Fruit fly (Drosophila melanogaster) whole organism, embryonic: ENCODE results near the gene Men.

ENCODE experiments used
- B-H2 ChIP-seq: fragments of 200-800 bp; sonication (Bioruptor generic); optimal IDR thresholded peaks from 2 replicates; lab custom pipeline; 2018; ENCODE audit warnings: missing biosample characterization, mild to moderate bottlenecking, missing genetic modification characterization
- CG10267 ChIP-seq: fragments of 200-800 bp; sonication (Bioruptor generic); optimal IDR thresholded peaks from 2 replicates; lab custom pipeline; 2018; ENCODE audit warnings: missing biosample characterization, mild to moderate bottlenecking, missing genetic modification characterization, moderate library complexity
- CG11247 ChIP-seq: fragments of 200-800 bp; sonication (Bioruptor generic); IDR thresholded peaks from 2 replicates; pipeline ENCODE4 v1.3.6; 2022; ENCODE audit warnings: missing biosample characterization, missing genetic modification characterization
- CG11504 ChIP-seq: fragments of 200-800 bp; sonication (Bioruptor generic); optimal IDR thresholded peaks from 3 replicates; lab custom pipeline; 2019; ENCODE audit warnings: missing biosample characterization, mild to moderate bottlenecking, missing genetic modification characterization, moderate library complexity
- CG12299 ChIP-seq: fragments of 200-800 bp; sonication (Bioruptor generic); optimal IDR thresholded peaks from 2 replicates; lab custom pipeline; 2018; ENCODE audit warnings: missing biosample characterization, mild to moderate bottlenecking, missing genetic modification characterization
- CG12659 ChIP-seq: fragments of 200-800 bp; sonication (Bioruptor generic); optimal IDR thresholded peaks from 3 replicates; lab custom pipeline; 2017; ENCODE audit warnings: mild to moderate bottlenecking, missing biosample characterization, missing genetic modification reagents, missing genetic modification characterization
- CG14710 ChIP-seq: fragments of 200-800 bp; sonication (Bioruptor generic); optimal IDR thresholded peaks from 3 replicates; lab custom pipeline; 2019; ENCODE audit warnings: missing biosample characterization, mild to moderate bottlenecking, missing genetic modification characterization, moderate library complexity
- CG15269 ChIP-seq: fragments of 200-800 bp; sonication (Bioruptor generic); optimal IDR thresholded peaks from 2 replicates; lab custom pipeline; 2018; ENCODE audit warnings: missing biosample characterization, mild to moderate bottlenecking, missing genetic modification characterization, moderate library complexity
- CG1529 ChIP-seq: fragments of 200-800 bp; sonication (Bioruptor generic); optimal IDR thresholded peaks from 3 replicates; lab custom pipeline; 2018; ENCODE audit warnings: missing biosample characterization, missing genetic modification characterization
- CG15514 ChIP-seq: fragments of 200-800 bp; sonication (Bioruptor generic); optimal IDR thresholded peaks from 3 replicates; lab custom pipeline; 2017; ENCODE audit warnings: missing biosample characterization, missing genetic modification characterization, mild to moderate bottlenecking, moderate library complexity, missing genetic modification reagents
- CG17361 ChIP-seq: fragments of 200-800 bp; sonication (Bioruptor generic); IDR thresholded peaks from 3 replicates; pipeline ENCODE4 v1.3.6; 2022; ENCODE audit warnings: missing biosample characterization, missing genetic modification characterization
- CG1792 ChIP-seq: fragments of 200-800 bp; sonication (Bioruptor generic); optimal IDR thresholded peaks from 2 replicates; lab custom pipeline; 2016; ENCODE audit warnings: missing biosample characterization, missing genetic modification characterization
- CG2120 ChIP-seq: fragments of 200-800 bp; sonication (Bioruptor generic); optimal IDR thresholded peaks from 3 replicates; lab custom pipeline; 2016; ENCODE audit warnings: missing biosample characterization, missing genetic modification characterization
- CG2712 ChIP-seq: fragments of 200-800 bp; optimal IDR thresholded peaks from 3 replicates; lab custom pipeline; 2019; ENCODE audit warnings: missing biosample characterization, mild to moderate bottlenecking, missing genetic modification characterization, moderate library complexity
- CG32532 ChIP-seq: fragments of 200-800 bp; sonication (Bioruptor generic); IDR thresholded peaks from 2 replicates; pipeline ENCODE4 v1.3.6; 2022; ENCODE audit warnings: missing biosample characterization, missing genetic modification characterization
- CG32767 ChIP-seq: fragments of 200-800 bp; sonication (Bioruptor generic); IDR thresholded peaks from 2 replicates; pipeline ENCODE4 v1.3.6; 2022; ENCODE audit warnings: missing biosample characterization, missing genetic modification characterization
- CG33557 ChIP-seq: fragments of 200-800 bp; sonication (Bioruptor generic); optimal IDR thresholded peaks from 2 replicates; lab custom pipeline; 2019; ENCODE audit warnings: missing biosample characterization, mild to moderate bottlenecking, missing genetic modification characterization, moderate library complexity
- CG34422 ChIP-seq: fragments of 200-800 bp; sonication (Bioruptor generic); IDR thresholded peaks from 3 replicates; pipeline ENCODE4 v1.3.6; 2022; ENCODE audit warnings: missing biosample characterization, missing genetic modification characterization
- CG3838 ChIP-seq: fragments of 200-800 bp; sonication (Bioruptor generic); optimal IDR thresholded peaks from 3 replicates; lab custom pipeline; 2016; ENCODE audit warnings: missing biosample characterization, missing genetic modification characterization
- CG5180 ChIP-seq: fragments of 200-800 bp; sonication (Bioruptor generic); optimal IDR thresholded peaks from 3 replicates; lab custom pipeline; 2017; ENCODE audit warnings: missing biosample characterization, missing genetic modification characterization, mild to moderate bottlenecking, moderate library complexity, missing genetic modification reagents
- CG7556 ChIP-seq: fragments of 200-800 bp; sonication (Bioruptor generic); optimal IDR thresholded peaks from 2 replicates; lab custom pipeline; 2017; ENCODE audit warnings: missing biosample characterization, mild to moderate bottlenecking, missing genetic modification characterization
- CG7987 ChIP-seq: fragments of 200-800 bp; sonication (Bioruptor generic); optimal IDR thresholded peaks from 2 replicates; lab custom pipeline; 2018; ENCODE audit warnings: missing biosample characterization, mild to moderate bottlenecking, missing genetic modification characterization, moderate library complexity
- CG9797 ChIP-seq: fragments of 200-800 bp; sonication (Bioruptor generic); optimal IDR thresholded peaks from 3 replicates; lab custom pipeline; 2018; ENCODE audit warnings: missing biosample characterization, mild to moderate bottlenecking, missing genetic modification characterization
- CG9876 ChIP-seq: fragments of 200-800 bp; sonication (Bioruptor generic); optimal IDR thresholded peaks from 2 replicates; lab custom pipeline; 2016; ENCODE audit warnings: missing biosample characterization, missing genetic modification characterization
- Dfd ChIP-seq, 2 experiments: fragments of >200 bp; optimal IDR thresholded peaks; 2 replicates each; lab custom pipeline; 2017; ENCODE audit warnings: missing biosample characterization in 2 of 2, missing genetic modification characterization in 2 of 2
- Dp ChIP-seq: fragments of 200-800 bp; sonication (Bioruptor generic); optimal IDR thresholded peaks from 2 replicates; lab custom pipeline; 2018; ENCODE audit warnings: missing biosample characterization, mild to moderate bottlenecking, missing genetic modification characterization, moderate library complexity
- E2f2 ChIP-seq: fragments of 200-800 bp; sonication (Bioruptor generic); IDR thresholded peaks from 2 replicates; pipeline ENCODE4 v1.3.6; 2022; ENCODE audit warnings: missing biosample characterization, missing genetic modification characterization
- Ets65A ChIP-seq: fragments of 200-800 bp; sonication (Bioruptor generic); peaks from one replicate; lab custom pipeline; 2016; ENCODE audit warnings: missing biosample characterization, missing genetic modification characterization
- Kr ChIP-seq: fragments of 200-800 bp; sonication (Bioruptor generic); optimal IDR thresholded peaks from 2 replicates; lab custom pipeline; 2017; ENCODE audit warnings: missing biosample characterization, mild to moderate bottlenecking, missing genetic modification characterization
- Med ChIP-seq: fragments of 200-800 bp; sonication (Bioruptor generic); peaks from one replicate; lab custom pipeline; 2016; ENCODE audit warnings: missing biosample characterization, missing genetic modification characterization, mild to moderate bottlenecking, inconsistent platforms, moderate library complexity
- Myb ChIP-seq: fragments of 200-800 bp; sonication (Bioruptor generic); optimal IDR thresholded peaks from 2 replicates; lab custom pipeline; 2016; ENCODE audit warnings: missing biosample characterization, missing genetic modification characterization
- NFAT ChIP-seq: fragments of 200-800 bp; sonication (Bioruptor generic); IDR thresholded peaks from 2 replicates; pipeline ENCODE4 v1.3.6; 2022; ENCODE audit warnings: missing biosample characterization, missing genetic modification characterization
- PHDP ChIP-seq: fragments of 200-800 bp; sonication (Bioruptor generic); optimal IDR thresholded peaks from 3 replicates; lab custom pipeline; 2018; ENCODE audit warnings: missing biosample characterization, mild to moderate bottlenecking, missing genetic modification characterization, moderate library complexity
- Pdp1 ChIP-seq, 2 experiments: fragments of 200-800 bp; sonication (Bioruptor generic); optimal IDR thresholded peaks; 3 replicates each; lab custom pipeline; 2016; ENCODE audit warnings: missing biosample characterization in 2 of 2, missing genetic modification characterization in 2 of 2, mild to moderate bottlenecking in 1 of 2, moderate library complexity in 1 of 2
- TFAM ChIP-seq: fragments of 200-800 bp; sonication (Bioruptor generic); optimal IDR thresholded peaks from 2 replicates; lab custom pipeline; 2017; ENCODE audit warnings: missing biosample characterization, missing genetic modification characterization, inconsistent platforms
- Taf1 ChIP-seq: fragments of 200-800 bp; sonication (Bioruptor generic); IDR thresholded peaks from 2 replicates; pipeline ENCODE4 v1.3.6; 2022; ENCODE audit warnings: missing biosample characterization, missing genetic modification characterization
- Xrp1 ChIP-seq: fragments of 200-800 bp; sonication (Bioruptor generic); IDR thresholded peaks from 2 replicates; pipeline ENCODE4 v1.3.6; 2022; ENCODE audit warnings: missing biosample characterization, missing genetic modification characterization
- abd-A ChIP-seq: fragments of 200-800 bp; sonication (Bioruptor generic); optimal IDR thresholded peaks from 3 replicates; lab custom pipeline; 2019; ENCODE audit warnings: missing biosample characterization, mild to moderate bottlenecking, missing genetic modification characterization, moderate library complexity
- corto ChIP-seq: fragments of 200-800 bp; sonication (Bioruptor generic); optimal IDR thresholded peaks from 2 replicates; lab custom pipeline; 2016; ENCODE audit warnings: missing biosample characterization, mild to moderate bottlenecking, missing genetic modification characterization, moderate library complexity
- dpn ChIP-seq, 2 experiments: fragments of 200-800 bp; sonication (Bioruptor generic); optimal IDR thresholded peaks; 3 replicates each; lab custom pipeline; 2016; ENCODE audit warnings: missing biosample characterization in 2 of 2, missing genetic modification characterization in 2 of 2
- fu2 ChIP-seq: fragments of 200-800 bp; sonication (Bioruptor generic); optimal IDR thresholded peaks from 2 replicates; lab custom pipeline; 2016; ENCODE audit warnings: missing biosample characterization, missing genetic modification characterization
- ken ChIP-seq: fragments of 200-800 bp; sonication (Bioruptor generic); IDR thresholded peaks from 3 replicates; pipeline ENCODE4 v1.3.6; 2022; ENCODE audit warnings: missing biosample characterization, missing genetic modification characterization
- lbe ChIP-seq: fragments of 200-800 bp; sonication (Bioruptor generic); optimal IDR thresholded peaks from 2 replicates; lab custom pipeline; 2016; ENCODE audit warnings: missing biosample characterization, mild to moderate bottlenecking, missing genetic modification characterization
- mam ChIP-seq: fragments of 200-800 bp; sonication (Bioruptor generic); optimal IDR thresholded peaks from 3 replicates; lab custom pipeline; 2016; ENCODE audit warnings: missing biosample characterization, missing genetic modification characterization
- sens ChIP-seq: fragments of 200-800 bp; sonication (Bioruptor generic); peaks from one replicate; lab custom pipeline; 2016; ENCODE audit warnings: missing biosample characterization, missing genetic modification characterization
- sob ChIP-seq: fragments of 200-800 bp; sonication (Bioruptor generic); IDR thresholded peaks from 2 replicates; pipeline ENCODE4 v1.3.6; 2022; ENCODE audit warnings: missing biosample characterization, missing genetic modification characterization
- sug ChIP-seq: fragments of 200-800 bp; optimal IDR thresholded peaks from 2 replicates; lab custom pipeline; 2019; ENCODE audit warnings: missing biosample characterization, mild to moderate bottlenecking, missing genetic modification characterization, moderate library complexity
- trem ChIP-seq: fragments of 200-800 bp; optimal IDR thresholded peaks from 3 replicates; lab custom pipeline; 2019; ENCODE audit warnings: missing biosample characterization, mild to moderate bottlenecking, missing genetic modification characterization, moderate library complexity
- unpg ChIP-seq: fragments of 200-800 bp; sonication (Bioruptor generic); optimal IDR thresholded peaks from 3 replicates; lab custom pipeline; 2018; ENCODE audit warnings: missing biosample characterization, mild to moderate bottlenecking, missing genetic modification characterization, moderate library complexity

Men gene

DNA sequence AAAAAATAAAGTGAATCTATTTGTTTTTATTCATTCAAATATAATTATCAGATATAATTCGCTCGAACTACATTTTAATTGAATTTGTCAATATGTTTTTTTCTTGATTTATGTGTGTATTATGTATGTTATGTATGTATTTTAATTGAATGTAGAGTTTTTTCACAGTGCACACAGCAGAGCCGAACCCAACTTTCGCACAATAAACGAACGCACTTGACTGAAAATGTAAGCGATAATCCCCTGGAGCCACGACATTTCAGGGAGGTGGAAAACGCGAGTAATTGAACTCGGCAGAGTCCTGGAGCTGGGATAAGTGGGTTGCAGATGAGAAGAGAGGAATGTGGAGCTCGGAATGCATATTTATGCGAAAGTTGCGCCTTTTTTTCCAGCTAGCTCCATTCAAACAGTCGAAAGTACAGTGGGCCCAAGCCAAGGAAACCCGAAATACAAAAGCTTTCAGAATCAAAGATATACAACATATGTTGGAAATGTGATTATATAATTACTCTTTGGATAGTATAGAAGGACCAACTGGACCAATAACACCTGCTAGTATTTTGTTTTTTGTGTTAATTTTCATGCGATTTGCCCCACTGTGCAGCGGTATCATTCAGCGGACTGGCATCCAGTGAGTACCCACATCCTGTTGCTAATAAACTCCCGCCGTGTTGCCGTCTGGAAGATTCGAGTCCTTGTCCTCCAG, 5.9 kb upstream of the Men start (continued):
- TF ChIP-seq CG5180 (GFP tag; lab: Kevin White, UChicago): no peak
- no peak for TF ChIP-seq ken (GFP tag; lab: Robert Waterston, UW)
- TF ChIP-seq CG12659 (GFP tag; lab: Kevin White, UChicago): no peak
- no peak for TF ChIP-seq CG33557 (GFP tag; lab: Kevin White, UChicago)
- TF ChIP-seq CG3838 (GFP tag; lab: Kevin White, UChicago): no peak
- peak; percentile 31 for TF ChIP-seq mam
- TF ChIP-seq dpn (GFP tag; optimal IDR thresholded peaks at IDR 0.05; lab: Kevin White, UChicago): peak; percentile 15 to 26
- peak; percentile 33 for TF ChIP-seq CG15514 (GFP tag; lab: Kevin White, UChicago)
- peak; percentile 24; the same call in 1 of the 2 replicates for TF ChIP-seq Taf1 (GFP tag; lab: Robert Waterston, UW)
- no peak for TF ChIP-seq corto
- peak; percentile 71 for TF ChIP-seq Med (GFP tag; lab: Kevin White, UChicago)
- TF ChIP-seq TFAM (GFP tag; lab: Kevin White, UChicago): no peak
- no peak for TF ChIP-seq CG34422 (GFP tag; lab: Robert Waterston, UW)
- TF ChIP-seq CG7556 (GFP tag; lab: Kevin White, UChicago): peak; percentile 49
- TF ChIP-seq fu2 (GFP tag; lab: Kevin White, UChicago): no peak
- TF ChIP-seq CG9797 (GFP tag; lab: Kevin White, UChicago): no peak
- no peak for TF ChIP-seq Kr (GFP tag; lab: Kevin White, UChicago)
- no peak for TF ChIP-seq CG9876
- TF ChIP-seq CG1792 (GFP tag; lab: Kevin White, UChicago): peak; percentile 7
- TF ChIP-seq CG10267 (tag; lab: Kevin White, UChicago): no peak
- peak; percentile 44; the same call in 1 of the 2 replicates for TF ChIP-seq Xrp1 (GFP tag; lab: Robert Waterston, UW)
- TF ChIP-seq Ets65A: no peak

- TF ChIP-seq CG14710 (tag; lab: Kevin White, UChicago) (no peak), CG2712 (tag; lab: Kevin White, UChicago) (peak; percentile 18), CG11247 (0 out of 2 replicates have a peak, but pooled peaks have one; percentile 27), B-H2 (peak; percentile 25), PHDP (peak; percentile 23), CG32767 (GFP tag; lab: Robert Waterston, UW) (no peak), CG17361 (GFP tag; lab: Robert Waterston, UW) (0 out of 3 replicates have a peak, but pooled peaks have one; percentile 25), CG12299 (tag; lab: Kevin White, UChicago) (no peak), sug (tag; lab: Kevin White, UChicago) (peak; percentile 10), abd-A (tag; lab: Kevin White, UChicago) (peak; percentile 65), Med (GFP tag; lab: Kevin White, UChicago) (peak; percentile 80), sens (peak; percentile 51), Myb (GFP tag; lab: Kevin White, UChicago) (peak; percentile 86), CG1529 (GFP tag; lab: Kevin White, UChicago) (no peak), Pdp1 (GFP tag; optimal IDR thresholded peaks at IDR 0.05; lab: Kevin White, UChicago) (peak in 1 of 2 experiments; percentile 37), sob (GFP tag; lab: Robert Waterston, UW) (0 out of 2 replicates have a peak, but pooled peaks have one; percentile 11), E2f2 (GFP tag; lab: Robert Waterston, UW) (no peak), Dp (GFP tag; lab: Kevin White, UChicago) (peak; percentile 9), Dfd (GFP tag; optimal IDR thresholded peaks at IDR 0.05; lab: Kevin White, UChicago) (no peak), lbe (peak; percentile 68), NFAT (GFP tag; lab: Robert Waterston, UW) (peak; percentile 30; the same call in 1 of the 2 replicates), CG7987 (GFP tag; lab: Kevin White, UChicago) (peak; percentile 19), unpg (GFP tag; lab: Kevin White, UChicago) (peak; percentile 22), CG32532 (GFP tag; lab: Robert Waterston, UW) (peak; percentile 69; the same call in 1 of the 2 replicates), CG2120 (GFP tag; lab: Kevin White, UChicago) (peak; percentile 3), CG15269 (tag; lab: Kevin White, UChicago) (peak; percentile 36), trem (tag; lab: Kevin White, UChicago) (no peak), CG11504 (peak; percentile 33)
These were observed 1.5 kb upstream of the Men start for dm6 chr3R:12723759-12724158.
